Fruit fly (Drosophila melanogaster) whole organism, wandering third instar larva: Measurements from ENCODE around the gene CG44040.

Source experiments
- Abd-B ChIP-seq: fragments of >200 bp; optimal IDR thresholded peaks from 2 replicates; lab custom pipeline; 2017; ENCODE audit warnings: missing biosample characterization, missing genetic modification characterization
- CG32264 ChIP-seq: fragments of 200-800 bp; sonication (Bioruptor generic); optimal IDR thresholded peaks from 2 replicates; lab custom pipeline; 2016; ENCODE audit warnings: missing biosample characterization, missing genetic modification characterization
- CrebA ChIP-seq: fragments of 200-800 bp; sonication (Bioruptor generic); optimal IDR thresholded peaks from 2 replicates; lab custom pipeline; 2016; ENCODE audit warnings: missing biosample characterization, mild to moderate bottlenecking, missing genetic modification characterization, borderline replicate concordance
- Dfd ChIP-seq: fragments of >200 bp; optimal IDR thresholded peaks from 2 replicates; lab custom pipeline; 2017; ENCODE audit warnings: missing biosample characterization, missing genetic modification characterization
- Dif ChIP-seq: fragments of 200-275, 200-300 bp; sonication (Bioruptor generic); optimal IDR thresholded peaks from 2 replicates; lab custom pipeline; 2018; ENCODE audit warnings: missing biosample characterization, missing genetic modification characterization; ENCODE audit not compliant: partially characterized antibody
- HLH106 ChIP-seq: fragments of 200-800 bp; optimal IDR thresholded peaks from 3 replicates; lab custom pipeline; 2019; ENCODE audit warnings: missing biosample characterization, mild to moderate bottlenecking, missing genetic modification characterization, moderate library complexity
- Hnf4 ChIP-seq: fragments of 200-800 bp; sonication (Bioruptor generic); optimal IDR thresholded peaks from 2 replicates; lab custom pipeline; 2016; ENCODE audit warnings: missing biosample characterization, mild to moderate bottlenecking, missing genetic modification characterization
- Hr83 ChIP-seq: fragments of 200-300 bp; sonication (Bioruptor generic); optimal IDR thresholded peaks from 2 replicates; lab custom pipeline; 2016; ENCODE audit warnings: missing biosample characterization, mild to moderate bottlenecking, missing genetic modification characterization, moderate library complexity; ENCODE audit not compliant: poor library complexity, severe bottlenecking
- Jra ChIP-seq: sonication (Bioruptor generic); optimal IDR thresholded peaks from 2 replicates; lab custom pipeline; 2016; ENCODE audit warnings: missing biosample characterization, missing genetic modification characterization
- Mio ChIP-seq: sonication (Bioruptor generic); optimal IDR thresholded peaks from 2 replicates; lab custom pipeline; 2016; ENCODE audit warnings: missing biosample characterization, missing genetic modification characterization
- Myc ChIP-seq: fragments of >200 bp; optimal IDR thresholded peaks from 2 replicates; lab custom pipeline; 2017
- N ChIP-seq: fragments of >200 bp; optimal IDR thresholded peaks from 2 replicates; lab custom pipeline; 2018; ENCODE audit warnings: missing biosample characterization, missing external identifiers, missing genetic modification characterization
- OdsH ChIP-seq: fragments of 200-800 bp; sonication (Bioruptor generic); optimal IDR thresholded peaks from 2 replicates; lab custom pipeline; 2016; ENCODE audit warnings: missing biosample characterization, mild to moderate bottlenecking, missing genetic modification characterization
- Rel ChIP-seq, 2 experiments: fragments of 200-800 bp; sonication (Bioruptor generic) in 1 of 2; optimal IDR thresholded peaks; 2 replicates in 1 of 2; 3 replicates in 1 of 2; lab custom pipeline; 2016 to 2019; ENCODE audit warnings: mild to moderate bottlenecking in 2 of 2, missing biosample characterization in 2 of 2, missing genetic modification characterization in 2 of 2, moderate library complexity in 1 of 2
- Sp1 ChIP-seq: fragments of 200-800 bp; sonication (Bioruptor generic); optimal IDR thresholded peaks from 3 replicates; lab custom pipeline; 2019; ENCODE audit warnings: missing biosample characterization, mild to moderate bottlenecking, missing genetic modification characterization, moderate library complexity
- Vsx2 ChIP-seq: fragments of 200-300, 225-300 bp; sonication (Bioruptor generic); optimal IDR thresholded peaks from 2 replicates; lab custom pipeline; 2018; ENCODE audit warnings: missing biosample characterization, missing genetic modification characterization; ENCODE audit not compliant: partially characterized antibody
- brk ChIP-seq: fragments of 200-800 bp; sonication (Bioruptor generic); optimal IDR thresholded peaks from 2 replicates; lab custom pipeline; 2016; ENCODE audit warnings: missing biosample characterization, mild to moderate bottlenecking, missing genetic modification characterization
- dmrt93B ChIP-seq: fragments of 200-800 bp; sonication (Bioruptor generic); optimal IDR thresholded peaks from 2 replicates; lab custom pipeline; 2018; ENCODE audit warnings: missing biosample characterization, mild to moderate bottlenecking, missing genetic modification characterization
- ey ChIP-seq: fragments of 200-800 bp; sonication (Bioruptor generic); optimal IDR thresholded peaks from 2 replicates; lab custom pipeline; 2016; ENCODE audit warnings: missing biosample characterization, missing genetic modification characterization
- foxo ChIP-seq, 2 experiments: fragments of 200-800 bp; sonication (Bioruptor generic); optimal IDR thresholded peaks; 2 replicates in 1 of 2; 3 replicates in 1 of 2; lab custom pipeline; 2016 to 2017; ENCODE audit warnings: missing biosample characterization in 2 of 2, missing genetic modification characterization in 2 of 2
- fru ChIP-seq: fragments of 200-800 bp; sonication (Bioruptor generic); optimal IDR thresholded peaks from 3 replicates; lab custom pipeline; 2016; ENCODE audit warnings: missing biosample characterization, mild to moderate bottlenecking, missing genetic modification characterization
- jim ChIP-seq: fragments of 175-275, 200-325 bp; sonication (Bioruptor generic); optimal IDR thresholded peaks from 2 replicates; lab custom pipeline; 2016; ENCODE audit warnings: missing biosample characterization, mild to moderate bottlenecking, missing genetic modification characterization
- lola ChIP-seq: fragments of >200 bp; optimal IDR thresholded peaks from 2 replicates; lab custom pipeline; 2017; ENCODE audit warnings: missing biosample characterization, missing genetic modification characterization
- pan ChIP-seq: fragments of >200 bp; optimal IDR thresholded peaks from 2 replicates; lab custom pipeline; 2017
- rgr ChIP-seq: fragments of 200-800 bp; sonication (Bioruptor generic); optimal IDR thresholded peaks from 3 replicates; lab custom pipeline; 2016; ENCODE audit warnings: missing biosample characterization, mild to moderate bottlenecking, missing genetic modification characterization
- sage ChIP-seq: fragments of 200-800 bp; sonication (Bioruptor generic); optimal IDR thresholded peaks from 2 replicates; lab custom pipeline; 2016; ENCODE audit warnings: missing biosample characterization, mild to moderate bottlenecking, missing genetic modification characterization
- sv ChIP-seq: fragments of 200-800 bp; sonication (Bioruptor generic); optimal IDR thresholded peaks from 3 replicates; lab custom pipeline; 2016; ENCODE audit warnings: missing biosample characterization, missing genetic modification characterization
- tai ChIP-seq: sonication (Bioruptor generic); optimal IDR thresholded peaks from 2 replicates; lab custom pipeline; 2016; ENCODE audit warnings: missing biosample characterization, missing genetic modification characterization
- usp ChIP-seq: fragments of >200 bp; optimal IDR thresholded peaks from 2 replicates; lab custom pipeline; 2017; ENCODE audit warnings: missing biosample characterization, missing genetic modification characterization
- woc ChIP-seq: sonication (Bioruptor generic); optimal IDR thresholded peaks from 2 replicates; lab custom pipeline; 2016; ENCODE audit warnings: missing biosample characterization, mild to moderate bottlenecking, missing genetic modification characterization

Gene CG44040

DNA sequence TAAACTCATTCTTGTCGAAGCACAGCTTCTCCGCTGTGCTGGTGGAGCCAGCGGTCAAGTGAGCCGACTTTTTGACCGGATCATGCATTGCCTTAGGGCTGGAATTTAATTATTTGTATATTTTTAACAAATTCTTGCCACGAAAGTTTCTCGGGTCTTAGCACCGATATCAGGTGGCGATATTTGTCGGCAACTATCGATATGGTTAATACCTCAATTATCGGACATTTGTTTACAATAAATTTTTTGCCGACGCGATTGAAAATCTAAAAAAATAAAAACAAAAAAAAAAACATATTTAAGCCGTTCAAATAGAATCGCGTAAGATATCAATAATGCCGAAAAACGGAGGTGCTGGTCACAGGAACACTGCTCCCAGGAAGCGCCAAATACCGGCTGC lies 41.3 kb downstream of the CG44040 start, which contains the start of the genes Cog2 and Trax:
Gene Cog2 (minus strand): TSS at position 168 of the 400 bp plus-strand sequence.
Gene Trax (plus strand): TSS at position 203 of the 400 bp plus-strand sequence.
- TF ChIP-seq lola (GFP tag; lab: Kevin White, UChicago) (no peak), foxo (GFP tag; optimal IDR thresholded peaks at IDR 0.05; lab: Kevin White, UChicago) (no peak), Dif (GFP tag; lab: Kevin White, UChicago) (no peak), jim (GFP tag; lab: Kevin White, UChicago) (no peak), dmrt93B (GFP tag; lab: Kevin White, UChicago) (no peak), Hnf4 (GFP tag; lab: Kevin White, UChicago) (no peak), N (GFP tag; lab: Kevin White, UChicago) (no peak), tai (GFP tag; lab: Kevin White, UChicago) (no peak), Hr83 (GFP tag; lab: Kevin White, UChicago) (no peak), ey (GFP tag; lab: Kevin White, UChicago) (no peak), HLH106 (tag; lab: Kevin White, UChicago) (no peak), Dfd (GFP tag; lab: Kevin White, UChicago) (no peak), rgr (GFP tag; lab: Kevin White, UChicago) (no peak), usp (no peak), CG32264 (GFP tag; lab: Kevin White, UChicago) (no peak), brk (no peak)

DNA sequence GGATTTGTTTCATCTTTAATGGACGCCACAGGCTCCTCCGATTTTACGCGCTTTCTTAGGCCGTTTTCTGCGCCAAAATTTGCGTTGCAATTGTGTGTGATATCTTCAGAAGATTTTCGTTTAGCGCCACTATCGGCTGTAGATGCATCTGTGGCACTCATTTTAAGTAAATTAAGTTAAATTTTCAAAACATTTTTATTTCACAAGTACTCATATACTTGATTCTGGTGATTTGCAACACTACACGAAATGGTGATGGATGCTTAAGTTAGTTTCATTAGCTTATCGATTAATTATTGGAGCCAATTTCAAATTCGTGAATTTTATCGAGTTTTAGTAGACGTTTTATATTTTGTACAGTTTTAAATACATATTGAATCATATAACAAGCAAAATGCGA lies 43.4 kb downstream of the CG44040 start, which contains the start of gene CG6171:
Gene CG6171 (minus strand): TSS at position 250 of the 400 bp plus-strand sequence.
- TF ChIP-seq Mio (GFP tag; lab: Kevin White, UChicago), result no peak
- TF ChIP-seq lola (GFP tag; lab: Kevin White, UChicago), result peak; percentile 22
- peak; percentile 23 for TF ChIP-seq Hr83 (GFP tag; lab: Kevin White, UChicago)
- peak; percentile 36 for TF ChIP-seq rgr (GFP tag; lab: Kevin White, UChicago)

- TF ChIP-seq woc, result no peak
- TF ChIP-seq OdsH (GFP tag; lab: Kevin White, UChicago), result peak; percentile 8
- TF ChIP-seq rgr (GFP tag; lab: Kevin White, UChicago), result peak; percentile 28
- no peak for TF ChIP-seq N (GFP tag; lab: Kevin White, UChicago)
- TF ChIP-seq ey (GFP tag; lab: Kevin White, UChicago), result peak; percentile 31
- TF ChIP-seq lola (GFP tag; lab: Kevin White, UChicago), result no peak
- no peak for TF ChIP-seq Mio (GFP tag; lab: Kevin White, UChicago)
- TF ChIP-seq HLH106 (tag; lab: Kevin White, UChicago), result peak; percentile 48
- TF ChIP-seq CrebA (GFP tag; lab: Kevin White, UChicago), result no peak
- TF ChIP-seq Sp1, result peak; percentile 44
- TF ChIP-seq Jra (GFP tag; lab: Kevin White, UChicago), result no peak
- TF ChIP-seq foxo (GFP tag; optimal IDR thresholded peaks at IDR 0.05; lab: Kevin White, UChicago), result peak in 1 of 2 experiments; percentile 63
- no peak for TF ChIP-seq brk
These were observed 46.7 kb downstream of the CG44040 start for dm6 chr3R:15366839-15367238.

DNA sequence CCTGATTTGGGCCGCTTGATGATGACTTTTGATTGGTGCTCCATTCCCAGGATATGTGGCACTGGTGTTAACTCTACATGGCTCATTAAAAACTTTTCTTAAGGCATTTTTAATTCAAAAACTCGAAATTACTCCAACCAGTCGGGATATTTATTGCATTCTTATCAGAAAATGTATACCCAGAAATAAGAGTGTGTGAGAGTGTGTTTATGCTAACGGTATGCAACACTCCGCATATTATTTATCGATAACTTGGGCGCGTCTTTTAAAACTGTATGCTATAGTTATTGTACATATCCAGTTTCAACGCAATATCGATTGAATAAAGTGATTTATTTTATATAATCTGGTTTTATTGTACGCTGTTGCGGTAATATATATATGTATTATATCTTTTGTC lies 47.3 kb downstream of the CG44040 start, which contains the start of gene CG34404:
Gene CG34404 (minus strand): TSS at position 189 of the 400 bp plus-strand sequence.
- TF ChIP-seq fru (GFP tag; lab: Kevin White, UChicago) (no peak), foxo (GFP tag; optimal IDR thresholded peaks at IDR 0.05; lab: Kevin White, UChicago) (peak in 1 of 2 experiments; percentile 39), sage (GFP tag; lab: Kevin White, UChicago) (no peak), pan (lab: Kevin White, UChicago) (no peak), Abd-B (GFP tag; lab: Kevin White, UChicago) (no peak), Vsx2 (GFP tag; lab: Kevin White, UChicago) (no peak), Myc (lab: Kevin White, UChicago) (no peak), Rel (GFP tag; optimal IDR thresholded peaks at IDR 0.05; lab: Kevin White, UChicago) (no peak), Rel (tag; optimal IDR thresholded peaks at IDR 0.05; lab: Kevin White, UChicago) (no peak), rgr (GFP tag; lab: Kevin White, UChicago) (peak; percentile 8), sv (no peak)
- TF ChIP-seq, all 38 proteins: peak for 2

DNA sequence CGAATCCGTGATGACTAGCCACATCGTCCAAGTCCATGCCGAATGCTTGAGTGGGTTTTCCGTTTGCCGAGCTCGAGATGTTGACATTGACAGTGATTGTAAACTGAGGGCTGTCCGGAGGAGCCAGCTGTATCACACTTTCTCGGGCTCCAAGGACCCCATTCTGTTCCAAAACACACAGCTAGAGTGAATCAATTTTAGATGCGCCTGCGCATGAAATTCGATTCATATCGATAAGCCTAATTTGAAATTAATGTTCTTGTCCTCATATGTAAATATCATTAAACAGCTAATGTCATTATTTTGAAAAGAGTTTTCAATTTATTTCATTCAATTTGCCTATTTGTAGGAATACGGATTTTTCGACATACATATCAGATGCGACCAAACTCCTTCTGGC lies 49.6 kb downstream of the CG44040 start, which contains the start of gene CG14868:
Gene CG14868 (minus strand): TSS at position 204 of the 400 bp plus-strand sequence.
- TF ChIP-seq usp, result no peak
- TF ChIP-seq, all 38 proteins: peak for 0
